Fruit fly (Drosophila melanogaster): ENCODE data around the gene ssp3.
A peak's percentile ranks its signal among the peaks of the same experiment; 100 is the strongest.

Gene ssp3

DNA sequence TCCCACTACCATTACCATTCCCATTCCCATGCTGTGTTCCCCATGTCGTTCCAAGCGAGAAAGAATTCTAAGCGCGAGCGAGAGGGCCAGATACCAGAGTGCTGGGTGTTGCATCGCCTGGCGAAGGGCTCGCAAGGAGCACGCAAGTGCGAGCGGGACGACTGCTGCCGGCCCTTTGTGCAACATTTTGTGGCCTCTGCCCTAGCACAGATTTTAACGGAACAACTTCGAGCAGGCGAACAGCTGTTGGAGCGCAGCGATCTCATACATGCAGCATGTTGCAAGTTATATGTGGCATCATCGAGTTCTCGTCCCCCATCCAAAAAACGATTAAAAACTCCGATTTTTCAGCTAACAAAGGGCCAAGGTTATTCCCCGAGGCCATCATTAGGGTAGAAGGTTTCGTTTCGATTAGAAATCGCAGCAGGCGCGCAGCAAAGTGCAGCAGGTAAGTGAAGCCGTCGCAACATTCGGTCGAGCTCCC is 3.8 kb upstream of the ssp3 start:
- no peak for TF ChIP-seq CG4496 (GFP tag; IDR thresholded peaks at IDR 0.05)
- no peak for TF ChIP-seq CG14655 (GFP tag; optimal IDR thresholded peaks at IDR 0.05)
- TF ChIP-seq CG8301 (tag; optimal IDR thresholded peaks at IDR 0.05): no peak
- peak; percentile 15; the same call in 1 of the 2 replicates for TF ChIP-seq CG32121 (GFP tag; IDR thresholded peaks at IDR 0.05)
- no peak for TF ChIP-seq CG17806 (tag; optimal IDR thresholded peaks at IDR 0.05)
- TF ChIP-seq EcR (GFP tag; optimal IDR thresholded peaks at IDR 0.05): peak; percentile 86
- TF ChIP-seq CG13204 (GFP tag; optimal IDR thresholded peaks at IDR 0.05): no peak

dm6 chr2L:18946636-18947514 is 3.1 kb upstream of the ssp3 start:
- peak; percentile 96 for TF ChIP-seq CG8159 (tag; optimal IDR thresholded peaks at IDR 0.05)
- TF ChIP-seq CG8301 (tag; optimal IDR thresholded peaks at IDR 0.05): peak; percentile 56
- TF ChIP-seq CG14655 (GFP tag; optimal IDR thresholded peaks at IDR 0.05): peak; percentile 89
- peak; percentile 95 for TF ChIP-seq CG15710 (tag; optimal IDR thresholded peaks at IDR 0.05)
- TF ChIP-seq EcR (GFP tag; optimal IDR thresholded peaks at IDR 0.05): peak; percentile 85
- no peak for TF ChIP-seq gl (tag; optimal IDR thresholded peaks at IDR 0.05)
- no peak for TF ChIP-seq CG10348 (GFP tag; IDR thresholded peaks at IDR 0.05)
- TF ChIP-seq fd96Ca (GFP tag; IDR thresholded peaks at IDR 0.05): no peak
- no peak; the same call in 2 of the 3 replicates for TF ChIP-seq CG4496 (GFP tag; IDR thresholded peaks at IDR 0.05)
- peak; percentile 87 for TF ChIP-seq CG17806 (tag; optimal IDR thresholded peaks at IDR 0.05)
- peak; percentile 73 for TF ChIP-seq Snoo (tag; optimal IDR thresholded peaks at IDR 0.05)
- TF ChIP-seq CG12605 (GFP tag; IDR thresholded peaks at IDR 0.05): no peak; the same call in none of the 2 replicates
- no peak for TF ChIP-seq Ets98B (GFP tag; IDR thresholded peaks at IDR 0.05)
- peak; percentile 94 for TF ChIP-seq CG9948 (tag; optimal IDR thresholded peaks at IDR 0.05)
- peak; percentile 81 for TF ChIP-seq CG34367 (tag; optimal IDR thresholded peaks at IDR 0.05)
- TF ChIP-seq D1 (tag; optimal IDR thresholded peaks at IDR 0.05): peak; percentile 87
- TF ChIP-seq Pif1B (GFP tag; optimal IDR thresholded peaks at IDR 0.05): peak; percentile 50
- no peak for TF ChIP-seq CG32121 (GFP tag; IDR thresholded peaks at IDR 0.05)
- TF ChIP-seq Pif1A (GFP tag; optimal IDR thresholded peaks at IDR 0.05): peak; percentile 27
- TF ChIP-seq CG13204 (GFP tag; optimal IDR thresholded peaks at IDR 0.05): peak; percentile 68

- TF ChIP-seq CG13204 (GFP tag; optimal IDR thresholded peaks at IDR 0.05) (no peak), rn (GFP tag; IDR thresholded peaks at IDR 0.05) (no peak), CG15710 (tag; optimal IDR thresholded peaks at IDR 0.05) (peak; percentile 48), Ets98B (GFP tag; IDR thresholded peaks at IDR 0.05) (no peak), fd96Ca (GFP tag; IDR thresholded peaks at IDR 0.05) (no peak), CG10348 (GFP tag; IDR thresholded peaks at IDR 0.05) (no peak), D1 (tag; optimal IDR thresholded peaks at IDR 0.05) (no peak), Pif1B (GFP tag; optimal IDR thresholded peaks at IDR 0.05) (no peak), CG32121 (GFP tag; IDR thresholded peaks at IDR 0.05) (no peak), CG9948 (tag; optimal IDR thresholded peaks at IDR 0.05) (peak; percentile 59), Pif1A (GFP tag; optimal IDR thresholded peaks at IDR 0.05) (no peak), Snoo (tag; optimal IDR thresholded peaks at IDR 0.05) (no peak), gl (tag; optimal IDR thresholded peaks at IDR 0.05) (no peak), EcR (GFP tag; optimal IDR thresholded peaks at IDR 0.05) (peak; percentile 89), CG17806 (tag; optimal IDR thresholded peaks at IDR 0.05) (peak; percentile 38), CG34367 (tag; optimal IDR thresholded peaks at IDR 0.05) (peak; percentile 1), CG4496 (GFP tag; IDR thresholded peaks at IDR 0.05) (peak; percentile 39; the same call in 2 of the 3 replicates), CG12605 (GFP tag; IDR thresholded peaks at IDR 0.05) (no peak), CG8159 (tag; optimal IDR thresholded peaks at IDR 0.05) (peak; percentile 65), CG14655 (GFP tag; optimal IDR thresholded peaks at IDR 0.05) (peak; percentile 67), CG8301 (tag; optimal IDR thresholded peaks at IDR 0.05) (peak; percentile 40)
Observed at dm6 chr2L:18945765-18946552, 2.2 kb upstream of the ssp3 start, which contains the start of gene CG46304. Gene CG46304 (plus strand): TSS chr2L:18946305.

- no peak for TF ChIP-seq CG8301 (tag; optimal IDR thresholded peaks at IDR 0.05)
- TF ChIP-seq Snoo (tag; optimal IDR thresholded peaks at IDR 0.05): no peak
- no peak for TF ChIP-seq CG14655 (GFP tag; optimal IDR thresholded peaks at IDR 0.05)
- no peak for TF ChIP-seq CG17806 (tag; optimal IDR thresholded peaks at IDR 0.05)
- peak; percentile 95 for TF ChIP-seq EcR (GFP tag; optimal IDR thresholded peaks at IDR 0.05)
- peak; percentile 55 for TF ChIP-seq CG13204 (GFP tag; optimal IDR thresholded peaks at IDR 0.05)
- no peak for TF ChIP-seq CG9948 (tag; optimal IDR thresholded peaks at IDR 0.05)
- TF ChIP-seq D1 (tag; optimal IDR thresholded peaks at IDR 0.05): no peak
- TF ChIP-seq CG15710 (tag; optimal IDR thresholded peaks at IDR 0.05): no peak
- no peak for TF ChIP-seq CG4496 (GFP tag; IDR thresholded peaks at IDR 0.05)
- TF ChIP-seq CG32121 (GFP tag; IDR thresholded peaks at IDR 0.05): no peak
- TF ChIP-seq CG12605 (GFP tag; IDR thresholded peaks at IDR 0.05): no peak
- TF ChIP-seq CG8159 (tag; optimal IDR thresholded peaks at IDR 0.05): no peak
Observed at dm6 chr2L:18944175-18945012, 634 bp upstream of the ssp3 start.
